Worm (Caenorhabditis elegans): ENCODE results near the gene C17C3.24.

Gene C17C3.24

ce11 chrII:5494405-5494804, 47.2 kb downstream of the C17C3.24 start, which contains the start of gene F12A10.6:
Gene F12A10.6, minus strand, starts transcription at chrII:5494505.
- TF ChIP-seq T23F11.4 (GFP tag; optimal IDR thresholded peaks at IDR 0.05), result no peak
- no peak for TF ChIP-seq rnt-1 (tag; optimal IDR thresholded peaks at IDR 0.05)
- no peak for TF ChIP-seq che-1 (tag; optimal IDR thresholded peaks at IDR 0.05)
- no peak for TF ChIP-seq elt-2 (tag; optimal IDR thresholded peaks at IDR 0.05)
- no peak for TF ChIP-seq hlh-30 (tag; optimal IDR thresholded peaks at IDR 0.05; ENCODE audit: insufficient read depth)
- TF ChIP-seq ttx-3 (tag; optimal IDR thresholded peaks at IDR 0.05), result no peak
- TF ChIP-seq pat-9 (tag; optimal IDR thresholded peaks at IDR 0.05), result no peak
- no peak for TF ChIP-seq ama-1 (optimal IDR thresholded peaks at IDR 0.05)
- no peak for TF ChIP-seq ceh-45 (GFP tag; IDR thresholded peaks at IDR 0.05)
- TF ChIP-seq fax-1 (tag; optimal IDR thresholded peaks at IDR 0.05), result no peak

All from whole organism, late embryonic.